Fruit fly (Drosophila melanogaster) whole organism, prepupa: ENCODE data around the gene CG7789.

Source experiments
- Blimp-1 ChIP-seq: fragments of 200-800 bp; sonication (Bioruptor generic); optimal IDR thresholded peaks from 3 replicates; lab custom pipeline; 2017; ENCODE audit warnings: missing biosample characterization, missing genetic modification characterization, mild to moderate bottlenecking, moderate library complexity, missing genetic modification reagents
- CG10631 ChIP-seq: fragments of 200-800 bp; sonication (Bioruptor generic); optimal IDR thresholded peaks from 2 replicates; lab custom pipeline; 2016; ENCODE audit warnings: missing biosample characterization, missing genetic modification characterization
- CG11294 ChIP-seq: fragments of 200-800 bp; sonication (Bioruptor generic); IDR thresholded peaks from 2 replicates; pipeline ENCODE4 v1.3.6; 2022; ENCODE audit warnings: missing biosample characterization, missing genetic modification characterization
- CG11762 ChIP-seq: fragments of 200-800 bp; sonication (Bioruptor generic); optimal IDR thresholded peaks from 3 replicates; lab custom pipeline; 2016; ENCODE audit warnings: missing biosample characterization, missing genetic modification characterization; ENCODE audit not compliant: insufficient read depth
- CG11902 ChIP-seq: fragments of 200-800 bp; sonication (Bioruptor generic); optimal IDR thresholded peaks from 3 replicates; lab custom pipeline; 2016; ENCODE audit warnings: missing biosample characterization, missing genetic modification characterization
- CG15336 ChIP-seq: fragments of 200-800 bp; sonication (Bioruptor generic); IDR thresholded peaks from 2 replicates; pipeline ENCODE4 v1.3.6; 2022; ENCODE audit warnings: missing biosample characterization, missing genetic modification characterization
- CG1621 ChIP-seq: fragments of 200-800 bp; sonication (Bioruptor generic); optimal IDR thresholded peaks from 3 replicates; lab custom pipeline; 2018; ENCODE audit warnings: missing biosample characterization, mild to moderate bottlenecking, missing genetic modification characterization
- CG16779 ChIP-seq: fragments of 200-800 bp; sonication (Bioruptor generic); optimal IDR thresholded peaks from 3 replicates; lab custom pipeline; 2017; ENCODE audit warnings: missing biosample characterization, mild to moderate bottlenecking, missing genetic modification characterization
- CG32006 ChIP-seq: fragments of 200-800 bp; sonication (Bioruptor generic); optimal IDR thresholded peaks from 3 replicates; lab custom pipeline; 2017; ENCODE audit warnings: missing biosample characterization, mild to moderate bottlenecking, missing genetic modification characterization
- CG34406 ChIP-seq: fragments of 200-800 bp; sonication (Bioruptor generic); optimal IDR thresholded peaks from 3 replicates; lab custom pipeline; 2016; ENCODE audit warnings: missing biosample characterization, missing genetic modification characterization
- CG3919 ChIP-seq: fragments of 200-800 bp; sonication (Bioruptor generic); optimal IDR thresholded peaks from 3 replicates; lab custom pipeline; 2016; ENCODE audit warnings: missing biosample characterization, missing genetic modification characterization
- CG6163 ChIP-seq: fragments of 200-800 bp; sonication (Bioruptor generic); IDR thresholded peaks from 3 replicates; pipeline ENCODE4 v1.3.6; 2022; ENCODE audit warnings: missing biosample characterization, missing genetic modification characterization
- CG6276 ChIP-seq: fragments of 200-800 bp; sonication (Bioruptor generic); optimal IDR thresholded peaks from 2 replicates; lab custom pipeline; 2017; ENCODE audit warnings: missing biosample characterization, mild to moderate bottlenecking, missing genetic modification characterization
- CG6792 ChIP-seq: fragments of 200-800 bp; sonication (Bioruptor generic); optimal IDR thresholded peaks from 3 replicates; lab custom pipeline; 2016; ENCODE audit warnings: missing biosample characterization, missing genetic modification characterization
- CG6808 ChIP-seq: fragments of 200-800 bp; sonication (Bioruptor generic); optimal IDR thresholded peaks from 3 replicates; lab custom pipeline; 2017; ENCODE audit warnings: missing biosample characterization, missing genetic modification characterization, mild to moderate bottlenecking, moderate library complexity, missing genetic modification reagents
- CG6854 ChIP-seq: fragments of 200-800 bp; sonication (Bioruptor generic); optimal IDR thresholded peaks from 2 replicates; lab custom pipeline; 2017; ENCODE audit warnings: missing biosample characterization, mild to moderate bottlenecking, missing genetic modification characterization
- CG7368 ChIP-seq: fragments of 200-800 bp; sonication (Bioruptor generic); optimal IDR thresholded peaks from 3 replicates; lab custom pipeline; 2016; ENCODE audit warnings: missing biosample characterization, missing genetic modification characterization
- CG8119 ChIP-seq: fragments of 200-800 bp; sonication (Bioruptor generic); IDR thresholded peaks from 3 replicates; pipeline ENCODE4 v1.3.6; 2022; ENCODE audit warnings: missing biosample characterization, missing genetic modification characterization
- CG8319 ChIP-seq: fragments of 200-800 bp; sonication (Bioruptor generic); optimal IDR thresholded peaks from 3 replicates; lab custom pipeline; 2016; ENCODE audit warnings: missing biosample characterization, missing genetic modification characterization
- CG9139 ChIP-seq: fragments of 200-800 bp; sonication (Bioruptor generic); optimal IDR thresholded peaks from 3 replicates; lab custom pipeline; 2017; ENCODE audit warnings: missing biosample characterization, mild to moderate bottlenecking, missing genetic modification characterization
- Eip75B ChIP-seq: fragments of 200-800 bp; sonication (Bioruptor generic); optimal IDR thresholded peaks from 3 replicates; lab custom pipeline; 2016; ENCODE audit warnings: missing biosample characterization, missing genetic modification characterization
- Eip78C ChIP-seq: fragments of 200-800 bp; sonication (Bioruptor generic); peaks from one replicate; lab custom pipeline; 2016; ENCODE audit warnings: missing biosample characterization, missing genetic modification characterization
- Eip93F ChIP-seq: fragments of 200-800 bp; sonication (Bioruptor generic); optimal IDR thresholded peaks from 2 replicates; lab custom pipeline; 2016; ENCODE audit warnings: missing biosample characterization, mild to moderate bottlenecking, missing genetic modification characterization
- Ets21C ChIP-seq: fragments of 200-800 bp; sonication (Bioruptor generic); optimal IDR thresholded peaks from 3 replicates; lab custom pipeline; 2016; ENCODE audit warnings: missing biosample characterization, missing genetic modification characterization
- Ets96B ChIP-seq: fragments of 200-800 bp; optimal IDR thresholded peaks from 2 replicates; lab custom pipeline; 2019; ENCODE audit warnings: missing biosample characterization, mild to moderate bottlenecking, missing genetic modification characterization, moderate library complexity
- Gug ChIP-seq: fragments of 200-800 bp; sonication (Bioruptor generic); IDR thresholded peaks from 2 replicates; pipeline ENCODE4 v1.3.6; 2022; ENCODE audit warnings: missing biosample characterization, missing genetic modification characterization
- Hr38 ChIP-seq: sonication (Bioruptor generic); optimal IDR thresholded peaks from 2 replicates; lab custom pipeline; 2016; ENCODE audit warnings: missing biosample characterization, missing genetic modification characterization
- Hr39 ChIP-seq: fragments of 200-800 bp; sonication (Bioruptor generic); optimal IDR thresholded peaks from 2 replicates; lab custom pipeline; 2016; ENCODE audit warnings: missing biosample characterization, missing genetic modification characterization
- Hr4 ChIP-seq: fragments of 200-800 bp; sonication (Bioruptor generic); optimal IDR thresholded peaks from 3 replicates; lab custom pipeline; 2016; ENCODE audit warnings: missing biosample characterization, missing genetic modification characterization
- Met ChIP-seq: fragments of 200-800 bp; sonication (Bioruptor generic); optimal IDR thresholded peaks from 3 replicates; lab custom pipeline; 2016; ENCODE audit warnings: missing biosample characterization, missing genetic modification characterization
- OdsH ChIP-seq: fragments of 200-800 bp; sonication (Bioruptor generic); optimal IDR thresholded peaks from 3 replicates; lab custom pipeline; 2016; ENCODE audit warnings: missing biosample characterization, missing genetic modification characterization
- Smox ChIP-seq: fragments of 200-800 bp; sonication (Bioruptor generic); optimal IDR thresholded peaks from 3 replicates; lab custom pipeline; 2016; ENCODE audit warnings: missing biosample characterization, missing genetic modification characterization
- Sox102F ChIP-seq: fragments of 200-800 bp; sonication (Bioruptor generic); optimal IDR thresholded peaks from 2 replicates; lab custom pipeline; 2016; ENCODE audit warnings: missing biosample characterization, mild to moderate bottlenecking, missing genetic modification characterization
- Sox14 ChIP-seq: fragments of 200-800 bp; sonication (Bioruptor generic); optimal IDR thresholded peaks from 3 replicates; lab custom pipeline; 2016; ENCODE audit warnings: missing biosample characterization, missing genetic modification characterization
- achi ChIP-seq: fragments of 200-800 bp; sonication (Bioruptor generic); optimal IDR thresholded peaks from 3 replicates; lab custom pipeline; 2016; ENCODE audit warnings: missing biosample characterization, missing genetic modification characterization
- dac ChIP-seq: fragments of 200-800 bp; sonication (Bioruptor generic); optimal IDR thresholded peaks from 2 replicates; lab custom pipeline; 2017; ENCODE audit warnings: missing biosample characterization, mild to moderate bottlenecking, missing genetic modification characterization
- dsx ChIP-seq: fragments of 200-800 bp; optimal IDR thresholded peaks from 3 replicates; lab custom pipeline; 2019; ENCODE audit warnings: missing biosample characterization, mild to moderate bottlenecking, missing genetic modification characterization, moderate library complexity; ENCODE audit not compliant: poor library complexity, severe bottlenecking
- eg ChIP-seq: fragments of 200-800 bp; sonication (Bioruptor generic); IDR thresholded peaks from 3 replicates; pipeline ENCODE4 v1.3.6; 2022; ENCODE audit warnings: missing biosample characterization, missing genetic modification characterization
- esn ChIP-seq: fragments of 200-800 bp; sonication (Bioruptor generic); optimal IDR thresholded peaks from 2 replicates; lab custom pipeline; 2016; ENCODE audit warnings: missing biosample characterization, mild to moderate bottlenecking, missing genetic modification characterization, moderate library complexity
- fd59A ChIP-seq: fragments of 200-800 bp; sonication (Bioruptor generic); optimal IDR thresholded peaks from 2 replicates; lab custom pipeline; 2017; ENCODE audit warnings: missing biosample characterization, mild to moderate bottlenecking, missing genetic modification characterization, missing genetic modification reagents
- fd85E ChIP-seq: fragments of 200-800 bp; sonication (Bioruptor generic); optimal IDR thresholded peaks from 3 replicates; lab custom pipeline; 2016; ENCODE audit warnings: missing biosample characterization, missing genetic modification characterization
- fkh ChIP-seq: fragments of 200-800 bp; sonication (Bioruptor generic); optimal IDR thresholded peaks from 3 replicates; lab custom pipeline; 2017; ENCODE audit warnings: missing biosample characterization, mild to moderate bottlenecking, missing genetic modification characterization, moderate library complexity
- lz ChIP-seq: fragments of 200-800 bp; sonication (Bioruptor generic); optimal IDR thresholded peaks from 3 replicates; lab custom pipeline; 2016; ENCODE audit warnings: missing biosample characterization, missing genetic modification characterization
- pdm3 ChIP-seq: fragments of 200-800 bp; sonication (Bioruptor generic); optimal IDR thresholded peaks from 3 replicates; lab custom pipeline; 2016; ENCODE audit warnings: missing biosample characterization, missing genetic modification characterization
- ss ChIP-seq, 2 experiments: fragments of 200-800 bp; sonication (Bioruptor generic); optimal IDR thresholded peaks; 2 replicates in 1 of 2; 3 replicates in 1 of 2; lab custom pipeline; 2017 to 2018; ENCODE audit warnings: mild to moderate bottlenecking in 2 of 2, missing biosample characterization in 2 of 2, missing genetic modification characterization in 2 of 2, moderate library complexity in 1 of 2
- topi ChIP-seq: fragments of 200-800 bp; sonication (Bioruptor generic); optimal IDR thresholded peaks from 3 replicates; lab custom pipeline; 2016; ENCODE audit warnings: missing biosample characterization, missing genetic modification characterization
- vri ChIP-seq: fragments of 200-800 bp; sonication (Bioruptor generic); optimal IDR thresholded peaks from 3 replicates; lab custom pipeline; 2016; ENCODE audit warnings: missing biosample characterization, mild to moderate bottlenecking, missing genetic modification characterization

Gene CG7789

dm6 chr3R:29771645-29772089, 31.3 kb upstream of the CG7789 start:
- peak; percentile 97 for TF ChIP-seq fkh (GFP tag; lab: Kevin White, UChicago)
- peak; percentile 67 for TF ChIP-seq vri (GFP tag; lab: Kevin White, UChicago)
- peak; percentile 18; the same call in 1 of the 2 replicates for TF ChIP-seq CG15336 (GFP tag; lab: Robert Waterston, UW)
- TF ChIP-seq Hr4 (GFP tag; lab: Kevin White, UChicago) = no peak
- TF ChIP-seq eg = peak; percentile 44; the same call in 1 of the 3 replicates
- peak; percentile 17 for TF ChIP-seq dsx (GFP tag; lab: Kevin White, UChicago)
- TF ChIP-seq Blimp-1 (GFP tag; lab: Kevin White, UChicago) = no peak
- TF ChIP-seq ss (GFP tag; optimal IDR thresholded peaks at IDR 0.05; lab: Kevin White, UChicago) = peak in 1 of 2 experiments; percentile 46
- peak; percentile 27; the same call in 1 of the 3 replicates for TF ChIP-seq CG8119 (GFP tag; lab: Robert Waterston, UW)
- no peak for TF ChIP-seq CG7368 (GFP tag; lab: Kevin White, UChicago)
- TF ChIP-seq fd85E (GFP tag; lab: Kevin White, UChicago) = no peak
- peak; percentile 25 for TF ChIP-seq CG16779 (tag; lab: Kevin White, UChicago)

- no peak for TF ChIP-seq CG7368 (GFP tag; lab: Kevin White, UChicago)
- no peak for TF ChIP-seq Gug (GFP tag; lab: Robert Waterston, UW)
- TF ChIP-seq pdm3 (GFP tag; lab: Kevin White, UChicago) = peak; percentile 45
- TF ChIP-seq fkh (GFP tag; lab: Kevin White, UChicago) = no peak
- no peak for TF ChIP-seq CG11294
- no peak for TF ChIP-seq Hr38 (GFP tag; lab: Kevin White, UChicago)
- peak; percentile 69 for TF ChIP-seq achi (GFP tag; lab: Kevin White, UChicago)
- TF ChIP-seq CG6792 = peak; percentile 30
- TF ChIP-seq CG6808 (GFP tag; lab: Kevin White, UChicago) = peak; percentile 63
- no peak for TF ChIP-seq CG8319 (GFP tag; lab: Kevin White, UChicago)
- peak; percentile 16 for TF ChIP-seq Ets96B
- TF ChIP-seq CG10631 (GFP tag; lab: Kevin White, UChicago) = peak; percentile 65
- TF ChIP-seq Met (GFP tag; lab: Kevin White, UChicago) = peak; percentile 57
- no peak for TF ChIP-seq dsx (GFP tag; lab: Kevin White, UChicago)
- peak; percentile 93 for TF ChIP-seq Eip78C (GFP tag; lab: Kevin White, UChicago)
- TF ChIP-seq Hr39 (GFP tag; lab: Kevin White, UChicago) = peak; percentile 12
- TF ChIP-seq CG16779 (tag; lab: Kevin White, UChicago) = no peak
- TF ChIP-seq CG32006 (GFP tag; lab: Kevin White, UChicago) = peak; percentile 61
- peak; percentile 27 for TF ChIP-seq OdsH (GFP tag; lab: Kevin White, UChicago)
- no peak for TF ChIP-seq CG6854
- peak; percentile 61 for TF ChIP-seq lz
- TF ChIP-seq fd59A (GFP tag; lab: Kevin White, UChicago) = peak; percentile 20
- TF ChIP-seq dac (GFP tag; lab: Kevin White, UChicago) = no peak
- TF ChIP-seq Eip93F (GFP tag; lab: Kevin White, UChicago) = no peak
- TF ChIP-seq Sox14 = no peak
- no peak for TF ChIP-seq Sox102F (GFP tag; lab: Kevin White, UChicago)
- TF ChIP-seq Eip75B = peak; percentile 18
- peak; percentile 24 for TF ChIP-seq CG3919 (GFP tag; lab: Kevin White, UChicago)
- peak; percentile 10 for TF ChIP-seq Ets21C (GFP tag; lab: Kevin White, UChicago)
- peak; percentile 23 for TF ChIP-seq CG6276
- peak; percentile 66 for TF ChIP-seq esn (GFP tag; lab: Kevin White, UChicago)
- no peak for TF ChIP-seq CG15336 (GFP tag; lab: Robert Waterston, UW)
- peak; percentile 28 for TF ChIP-seq CG11902 (GFP tag; lab: Kevin White, UChicago)
- TF ChIP-seq fd85E (GFP tag; lab: Kevin White, UChicago) = no peak
- TF ChIP-seq CG9139 (GFP tag; lab: Kevin White, UChicago) = no peak
- peak; percentile 36 for TF ChIP-seq Smox
- TF ChIP-seq topi = peak; percentile 52
- TF ChIP-seq CG34406 (GFP tag; lab: Kevin White, UChicago) = peak; percentile 30
- peak; percentile 74 for TF ChIP-seq CG6163 (GFP tag; lab: Robert Waterston, UW)
- no peak for TF ChIP-seq CG1621 (tag; lab: Kevin White, UChicago)
- TF ChIP-seq CG11762 (GFP tag; lab: Kevin White, UChicago) = no peak
Measured at dm6 chr3R:29772090-29772794, 30.8 kb upstream of the CG7789 start.
